Worm (Caenorhabditis elegans) whole organism, mixed stage, embryonic: ENCODE results near the gene lgc-43.

Experiments used
- M03D4.4 ChIP-seq: sonication (generic microtip); optimal IDR thresholded peaks from 2 replicates; lab custom pipeline; 2017; ENCODE audit warnings: mild to moderate bottlenecking, missing genetic modification characterization, missing compliant biosample characterization
- bed-3 ChIP-seq: fragments of 200-800 bp; sonication (Bioruptor generic); optimal IDR thresholded peaks from 3 replicates; lab custom pipeline; 2018; ENCODE audit warnings: mild to moderate bottlenecking, missing genetic modification characterization, moderate library complexity, missing compliant biosample characterization
- blmp-1 ChIP-seq: fragments of 150-350 bp; optimal IDR thresholded peaks from 2 replicates; lab custom pipeline; 2014; ENCODE audit warnings: missing biosample characterization, missing genetic modification characterization
- ceh-43 ChIP-seq: fragments of 200-800 bp; sonication (Bioruptor generic); optimal IDR thresholded peaks from 2 replicates; lab custom pipeline; 2018; ENCODE audit warnings: mild to moderate bottlenecking, missing genetic modification characterization, moderate library complexity, missing compliant biosample characterization
- ceh-83 ChIP-seq: fragments of 200-800 bp; sonication (Bioruptor generic); optimal IDR thresholded peaks from 2 replicates; lab custom pipeline; 2018; ENCODE audit warnings: mild to moderate bottlenecking, missing genetic modification characterization, missing compliant biosample characterization
- ces-1 ChIP-seq: fragments of 150-350 bp; optimal IDR thresholded peaks from 2 replicates; lab custom pipeline; 2014; ENCODE audit warnings: missing biosample characterization, missing genetic modification reagents, missing genetic modification characterization
- cnd-1 ChIP-seq: fragments of 200-800 bp; sonication (Bioruptor generic); optimal IDR thresholded peaks from 2 replicates; lab custom pipeline; 2018; ENCODE audit warnings: mild to moderate bottlenecking, missing genetic modification characterization, missing compliant biosample characterization
- elt-1 ChIP-seq: sonication (generic microtip); optimal IDR thresholded peaks from 2 replicates; lab custom pipeline; 2017; ENCODE audit warnings: missing genetic modification characterization, mild to moderate bottlenecking, missing compliant biosample characterization, antibody characterized with exemption, moderate library complexity, borderline replicate concordance; ENCODE audit not compliant: insufficient read depth
- elt-3 ChIP-seq: fragments of 150-350 bp; optimal IDR thresholded peaks from 2 replicates; lab custom pipeline; 2014; ENCODE audit warnings: missing biosample characterization, missing genetic modification characterization
- flh-1 ChIP-seq: fragments of 200-800 bp; sonication (Bioruptor generic); optimal IDR thresholded peaks from 2 replicates; lab custom pipeline; 2018; ENCODE audit warnings: mild to moderate bottlenecking, missing genetic modification characterization, moderate library complexity, missing compliant biosample characterization
- ham-2 ChIP-seq: fragments of 200-800 bp; sonication (Bioruptor generic); optimal IDR thresholded peaks from 2 replicates; lab custom pipeline; 2018; ENCODE audit warnings: mild to moderate bottlenecking, missing genetic modification characterization, missing compliant biosample characterization
- hlh-1 ChIP-seq: fragments of 150-350 bp; optimal IDR thresholded peaks from 2 replicates; lab custom pipeline; 2014; ENCODE audit warnings: missing biosample characterization, missing genetic modification reagents, missing genetic modification characterization
- lin-13 ChIP-seq: fragments of 150-350 bp; optimal IDR thresholded peaks from 2 replicates; lab custom pipeline; 2014; ENCODE audit warnings: missing biosample characterization, missing genetic modification characterization
- lin-32 ChIP-seq: fragments of 200-800 bp; sonication (Bioruptor generic); optimal IDR thresholded peaks from 2 replicates; lab custom pipeline; 2018; ENCODE audit warnings: mild to moderate bottlenecking, missing genetic modification characterization, missing compliant biosample characterization
- lsy-2 ChIP-seq: fragments of 150-350 bp; optimal IDR thresholded peaks from 2 replicates; lab custom pipeline; 2014; ENCODE audit warnings: missing biosample characterization, missing genetic modification characterization
- mab-5 ChIP-seq: fragments of 150-350 bp; optimal IDR thresholded peaks from 2 replicates; lab custom pipeline; 2014; ENCODE audit warnings: missing biosample characterization, missing genetic modification characterization
- mep-1 ChIP-seq: fragments of 150-350 bp; optimal IDR thresholded peaks from 2 replicates; lab custom pipeline; 2017; ENCODE audit warnings: missing biosample characterization, missing genetic modification reagents, missing genetic modification characterization, inconsistent platforms
- mls-2 ChIP-seq: sonication (generic microtip); optimal IDR thresholded peaks from 2 replicates; lab custom pipeline; 2016; ENCODE audit warnings: mild to moderate bottlenecking, missing genetic modification characterization, moderate library complexity, missing compliant biosample characterization
- nhr-12 ChIP-seq: fragments of 150-350 bp; optimal IDR thresholded peaks from 2 replicates; lab custom pipeline; 2014; ENCODE audit warnings: missing biosample characterization, missing genetic modification characterization
- nhr-237 ChIP-seq: fragments of 150-350 bp; optimal IDR thresholded peaks from 2 replicates; lab custom pipeline; 2014; ENCODE audit warnings: missing biosample characterization, missing genetic modification characterization
- nhr-28 ChIP-seq: fragments of 150-350 bp; optimal IDR thresholded peaks from 2 replicates; lab custom pipeline; 2014; ENCODE audit warnings: missing biosample characterization, missing genetic modification characterization
- nhr-76 ChIP-seq: sonication (generic microtip); optimal IDR thresholded peaks from 2 replicates; lab custom pipeline; 2017; ENCODE audit warnings: missing biosample characterization, missing genetic modification characterization
- pha-4 ChIP-seq: fragments of 150-350 bp; optimal IDR thresholded peaks from 2 replicates; lab custom pipeline; 2018; ENCODE audit warnings: missing biosample characterization, missing genetic modification reagents, missing genetic modification characterization
- sem-2 ChIP-seq: fragments of 200-800 bp; sonication (Bioruptor generic); optimal IDR thresholded peaks from 2 replicates; lab custom pipeline; 2018; ENCODE audit warnings: mild to moderate bottlenecking, missing genetic modification characterization, missing compliant biosample characterization
- snpc-4 ChIP-seq: fragments of 150-350 bp; optimal IDR thresholded peaks from 2 replicates; lab custom pipeline; 2014; ENCODE audit warnings: missing biosample characterization, missing genetic modification characterization
- sptf-1 ChIP-seq: sonication (generic microtip); optimal IDR thresholded peaks from 2 replicates; lab custom pipeline; 2017; ENCODE audit warnings: mild to moderate bottlenecking, missing genetic modification characterization, moderate library complexity, missing compliant biosample characterization
- tbx-8 ChIP-seq: fragments of 200-800 bp; sonication (Bioruptor generic); optimal IDR thresholded peaks from 2 replicates; lab custom pipeline; 2018; ENCODE audit warnings: mild to moderate bottlenecking, missing genetic modification characterization, moderate library complexity, missing compliant biosample characterization
- unc-120 ChIP-seq: sonication (generic microtip); optimal IDR thresholded peaks from 2 replicates; lab custom pipeline; 2017; ENCODE audit warnings: missing genetic modification characterization, missing compliant biosample characterization; ENCODE audit not compliant: poor library complexity, severe bottlenecking
- unc-39 ChIP-seq: fragments of 150-350 bp; optimal IDR thresholded peaks from 2 replicates; lab custom pipeline; 2014; ENCODE audit warnings: missing biosample characterization, missing genetic modification characterization
- unc-62 ChIP-seq: fragments of 150-350 bp; optimal IDR thresholded peaks from 2 replicates; lab custom pipeline; 2014; ENCODE audit warnings: missing biosample characterization, missing genetic modification reagents, missing genetic modification characterization
- zip-8 ChIP-seq: fragments of 150-350 bp; optimal IDR thresholded peaks from 2 replicates; lab custom pipeline; 2014; ENCODE audit warnings: missing biosample characterization, missing genetic modification characterization
- ztf-11 ChIP-seq: fragments of 150-350 bp; optimal IDR thresholded peaks from 2 replicates; lab custom pipeline; 2014; ENCODE audit warnings: missing biosample characterization, missing genetic modification characterization

Gene lgc-43

DNA sequence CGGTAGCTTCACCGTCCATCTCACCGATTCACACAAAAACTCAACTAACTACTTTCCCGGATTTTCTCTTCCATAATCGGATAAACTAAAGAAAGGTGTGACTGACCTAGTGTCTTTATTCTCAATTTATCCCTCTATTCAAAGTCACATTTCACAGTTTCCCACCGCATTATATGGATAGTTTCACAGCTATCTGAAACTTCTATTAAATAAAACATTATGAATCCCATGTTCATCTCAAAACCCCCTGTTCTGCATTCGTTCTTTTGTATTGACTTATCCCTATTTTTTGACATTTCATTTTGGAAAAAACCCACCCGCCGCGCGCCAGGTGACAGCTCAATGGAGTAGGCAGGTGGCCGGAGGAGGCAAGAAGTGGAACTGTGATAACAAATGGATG lies 10.6 kb upstream of the lgc-43 start:
- no peak for TF ChIP-seq nhr-28

DNA sequence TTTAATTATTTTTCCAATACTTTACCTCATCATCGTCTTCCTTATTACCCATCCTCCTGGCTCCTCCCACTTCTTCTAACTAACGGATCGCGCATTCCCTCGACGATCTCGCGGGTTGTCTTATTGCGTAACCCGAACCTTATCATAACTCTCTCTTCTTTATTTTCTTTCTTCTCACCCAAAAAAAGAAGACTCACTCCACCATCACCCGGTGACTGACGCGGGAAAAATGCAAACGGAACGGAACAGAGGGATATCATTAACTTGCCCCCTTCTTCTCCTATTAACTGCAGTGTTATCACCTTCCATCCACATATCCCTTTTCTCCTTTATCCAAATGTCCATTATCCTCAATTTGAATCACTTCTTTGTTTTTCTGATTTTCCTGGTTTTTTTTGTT lies 8.4 kb upstream of the lgc-43 start:
- peak; percentile 37 for TF ChIP-seq zip-8 (tag; lab: Kevin White, UChicago)
- TF ChIP-seq elt-3 (tag; lab: Kevin White, UChicago): peak; percentile 41
- no peak for TF ChIP-seq snpc-4 (tag; lab: Kevin White, UChicago)
- TF ChIP-seq ceh-43 (GFP tag; lab: Kevin White, UChicago): no peak
- no peak for TF ChIP-seq unc-62 (GFP tag; lab: Kevin White, UChicago)
- no peak for TF ChIP-seq sptf-1 (tag; lab: Kevin White, UChicago)
- TF ChIP-seq lin-13 (tag; lab: Kevin White, UChicago): no peak
- no peak for TF ChIP-seq nhr-237 (tag; lab: Kevin White, UChicago)
- TF ChIP-seq blmp-1 (tag; lab: Kevin White, UChicago): peak; percentile 4

DNA sequence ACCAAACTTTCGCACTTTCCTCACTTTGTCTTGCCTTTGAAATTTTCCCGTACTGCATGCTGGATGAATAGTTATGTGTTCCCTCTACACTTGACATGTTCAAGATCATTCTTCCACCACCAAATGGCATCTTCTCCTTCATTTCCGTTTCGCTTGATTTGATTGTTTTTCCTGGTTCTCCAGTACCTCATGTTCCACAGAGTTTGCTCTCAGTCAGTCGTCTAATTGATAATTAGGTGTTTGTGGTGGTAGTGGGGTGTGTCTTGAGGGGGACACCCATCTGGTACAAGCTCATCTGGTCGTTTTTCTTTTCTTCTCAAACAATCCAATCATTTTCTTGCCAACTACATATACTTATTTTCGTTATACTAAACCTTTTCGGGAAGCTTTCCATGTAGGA lies 7.4 kb upstream of the lgc-43 start:
- TF ChIP-seq ces-1 (GFP tag; lab: Kevin White, UChicago): peak; percentile 94
- no peak for TF ChIP-seq lsy-2 (tag; lab: Kevin White, UChicago)

DNA sequence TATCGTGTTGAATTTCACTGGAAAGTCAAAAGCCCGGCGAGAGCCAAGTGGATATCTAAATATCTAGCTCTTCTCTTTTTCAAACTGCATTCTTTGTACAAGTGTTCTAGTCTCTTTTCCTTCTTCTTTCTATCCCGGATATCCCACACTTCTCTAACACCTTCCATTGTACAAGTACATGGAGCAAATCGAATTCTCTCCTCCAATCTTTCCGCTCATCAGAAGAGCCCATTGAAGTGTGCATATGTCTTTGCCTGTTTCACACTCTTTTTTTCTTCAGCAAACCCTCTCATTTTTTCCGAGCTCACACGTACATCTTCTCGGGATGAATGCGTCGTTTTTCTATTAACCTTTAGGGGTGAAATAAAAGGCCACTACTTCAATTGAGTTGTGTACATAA lies 5.0 kb upstream of the lgc-43 start:
- peak; percentile 72 for TF ChIP-seq ces-1 (GFP tag; lab: Kevin White, UChicago)
- TF ChIP-seq lin-32 (GFP tag; lab: Kevin White, UChicago): no peak
- no peak for TF ChIP-seq cnd-1 (tag; lab: Kevin White, UChicago)
- no peak for TF ChIP-seq elt-1 (tag; lab: Kevin White, UChicago)

DNA sequence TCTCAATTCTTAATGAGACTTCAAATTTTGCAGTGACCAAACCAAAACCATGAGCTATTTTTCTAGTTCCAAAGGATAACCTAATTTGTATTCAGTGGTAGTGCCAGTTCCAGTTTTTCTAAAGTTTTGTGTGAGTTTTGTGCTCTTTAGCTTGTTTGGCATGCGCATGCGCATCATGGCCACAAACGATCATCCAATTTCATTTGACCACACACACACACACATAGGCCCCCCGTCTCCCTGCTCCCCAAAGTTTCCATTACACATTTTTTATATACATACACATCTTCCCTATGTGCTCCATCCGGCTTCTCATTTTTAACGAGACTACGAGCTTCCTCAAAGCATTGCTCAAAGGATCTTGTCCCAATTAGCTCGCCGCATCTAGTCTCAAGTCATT lies 4.0 kb upstream of the lgc-43 start:
- TF ChIP-seq mls-2 (no peak), cnd-1 (tag; lab: Kevin White, UChicago) (no peak), ham-2 (no peak), lin-32 (GFP tag; lab: Kevin White, UChicago) (no peak), ces-1 (GFP tag; lab: Kevin White, UChicago) (peak; percentile 35)
- TF ChIP-seq, all 35 proteins: peak for 1

DNA sequence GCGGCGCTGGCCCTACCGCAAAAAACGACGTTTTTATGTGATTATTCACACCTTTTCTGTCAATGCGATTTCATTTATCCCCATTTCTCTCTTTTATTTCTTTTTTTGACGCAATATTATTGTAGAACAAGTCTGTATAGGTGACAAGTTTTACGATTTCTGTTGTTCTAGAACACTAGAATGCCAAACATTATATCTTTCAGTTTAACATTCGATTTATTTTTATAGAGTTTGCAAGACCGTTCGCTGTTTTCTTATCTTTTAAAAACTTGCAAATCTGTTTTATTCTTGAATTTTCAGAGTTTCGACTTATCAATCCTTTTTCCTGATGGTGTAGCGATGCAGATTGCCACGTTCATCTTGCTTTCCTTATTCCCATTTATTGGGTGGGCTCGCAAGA lies 2.4 kb upstream of the lgc-43 start, which contains the start of gene efn-2:
Gene efn-2 (plus strand): TSS at position 301 of the 400 bp plus-strand sequence.
- no peak for TF ChIP-seq unc-39 (tag; lab: Kevin White, UChicago)
- TF ChIP-seq tbx-8 (GFP tag; lab: Kevin White, UChicago): no peak
- TF ChIP-seq mep-1 (tag; lab: Kevin White, UChicago): no peak
- no peak for TF ChIP-seq ham-2
- no peak for TF ChIP-seq flh-1 (GFP tag; lab: Kevin White, UChicago)
- TF ChIP-seq ces-1 (GFP tag; lab: Kevin White, UChicago): no peak
- TF ChIP-seq nhr-76 (tag; lab: Kevin White, UChicago): no peak
- TF ChIP-seq ceh-43 (GFP tag; lab: Kevin White, UChicago): no peak
- TF ChIP-seq elt-3 (tag; lab: Kevin White, UChicago): no peak
- no peak for TF ChIP-seq cnd-1 (tag; lab: Kevin White, UChicago)
- TF ChIP-seq sptf-1 (tag; lab: Kevin White, UChicago): no peak
- no peak for TF ChIP-seq ceh-83

DNA sequence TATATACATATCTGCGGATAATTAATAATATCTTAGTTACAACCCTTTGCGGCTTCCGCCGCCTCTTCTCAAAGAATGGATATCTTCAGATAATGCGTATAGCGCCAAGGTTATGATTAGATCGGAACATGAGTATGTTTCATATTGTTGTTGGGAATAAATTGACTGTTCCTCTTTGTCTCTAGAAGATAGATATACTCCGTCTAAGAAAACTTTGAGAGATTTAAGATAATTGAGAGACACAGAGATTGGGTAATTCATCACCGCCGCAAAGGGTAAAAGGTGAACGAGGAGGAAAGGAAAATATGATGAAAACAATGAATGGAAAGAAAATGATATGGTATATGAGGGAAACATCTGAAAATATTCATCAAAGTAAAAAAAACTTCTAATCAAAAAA lies 1.8 kb upstream of the lgc-43 start:
- TF ChIP-seq elt-1 (tag; lab: Kevin White, UChicago) (peak; percentile 27), mep-1 (tag; lab: Kevin White, UChicago) (no peak), ham-2 (peak; percentile 72), lin-13 (tag; lab: Kevin White, UChicago) (no peak), elt-3 (tag; lab: Kevin White, UChicago) (peak; percentile 31)

DNA sequence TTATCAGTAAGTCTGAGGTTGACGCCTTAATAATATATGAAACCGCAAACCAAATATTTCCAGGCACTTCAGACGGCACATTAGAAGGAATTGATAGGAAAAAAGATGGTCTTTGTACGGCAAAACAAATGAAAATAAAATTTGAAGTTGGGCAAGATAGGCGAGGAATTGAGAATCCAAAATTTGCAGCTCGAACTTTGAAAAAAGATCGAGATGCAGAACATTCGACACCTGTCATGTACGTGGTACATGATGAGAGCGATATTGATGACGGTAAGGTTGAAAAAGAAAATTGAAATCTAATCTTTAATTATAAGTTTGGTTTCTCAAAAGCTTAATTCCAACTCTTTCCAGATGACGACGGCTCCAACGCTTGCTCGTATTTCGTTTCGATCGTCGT lies 867 bp upstream of the lgc-43 start:
- TF ChIP-seq bed-3 (GFP tag; lab: Kevin White, UChicago): no peak
- no peak for TF ChIP-seq snpc-4 (tag; lab: Kevin White, UChicago)
- TF ChIP-seq mls-2: no peak
- no peak for TF ChIP-seq ceh-83
- TF ChIP-seq unc-120 (tag; lab: Kevin White, UChicago): no peak
- no peak for TF ChIP-seq blmp-1 (tag; lab: Kevin White, UChicago)
- no peak for TF ChIP-seq nhr-28
- TF ChIP-seq pha-4 (tag; lab: Kevin White, UChicago): no peak
- no peak for TF ChIP-seq ham-2
- no peak for TF ChIP-seq ceh-43 (GFP tag; lab: Kevin White, UChicago)
- no peak for TF ChIP-seq nhr-12 (tag; lab: Kevin White, UChicago)
- no peak for TF ChIP-seq nhr-237 (tag; lab: Kevin White, UChicago)
- no peak for TF ChIP-seq hlh-1
- TF ChIP-seq zip-8 (tag; lab: Kevin White, UChicago): no peak
- TF ChIP-seq M03D4.4: no peak
- TF ChIP-seq sem-2 (GFP tag; lab: Kevin White, UChicago): no peak
- no peak for TF ChIP-seq elt-3 (tag; lab: Kevin White, UChicago)
- no peak for TF ChIP-seq ztf-11 (tag; lab: Kevin White, UChicago)
- TF ChIP-seq mab-5 (tag; lab: Kevin White, UChicago): no peak
- no peak for TF ChIP-seq nhr-76 (tag; lab: Kevin White, UChicago)
